Worm (Caenorhabditis elegans) whole organism, L2 larva: ENCODE results near the gene srsx-19.

Experiments used
- F13H6.1 ChIP-seq: sonication (generic microtip); optimal IDR thresholded peaks from 2 replicates; lab custom pipeline; 2016; ENCODE audit warnings: missing genetic modification characterization, missing compliant biosample characterization
- ama-1 ChIP-seq: fragments of 150-350 bp; optimal IDR thresholded peaks from 2 replicates; lab custom pipeline; 2018; ENCODE audit warnings: inconsistent platforms
- ceh-82 ChIP-seq: fragments of 150-350 bp; optimal IDR thresholded peaks from 2 replicates; lab custom pipeline; 2014; ENCODE audit warnings: missing biosample characterization, missing genetic modification characterization
- elt-1 ChIP-seq: fragments of 150-350 bp; optimal IDR thresholded peaks from 2 replicates; lab custom pipeline; 2014; ENCODE audit warnings: missing biosample characterization, missing genetic modification characterization
- fos-1 ChIP-seq: fragments of 150-350 bp; optimal IDR thresholded peaks from 2 replicates; lab custom pipeline; 2014; ENCODE audit warnings: missing biosample characterization, missing genetic modification characterization
- lin-11 ChIP-seq: fragments of 150-350 bp; sonication (generic microtip); optimal IDR thresholded peaks from 2 replicates; lab custom pipeline; 2014; ENCODE audit warnings: missing biosample characterization, missing genetic modification characterization, inconsistent platforms, mixed read lengths
- lin-13 ChIP-seq: fragments of 150-350 bp; optimal IDR thresholded peaks from 2 replicates; lab custom pipeline; 2014; ENCODE audit warnings: missing biosample characterization, missing genetic modification reagents, missing genetic modification characterization
- nhr-25 ChIP-seq: fragments of 150-350 bp; sonication (generic microtip); optimal IDR thresholded peaks from 3 replicates; lab custom pipeline; 2014; ENCODE audit warnings: missing biosample characterization, missing genetic modification characterization
- nhr-6 ChIP-seq: fragments of 150-350 bp; optimal IDR thresholded peaks from 2 replicates; lab custom pipeline; 2014; ENCODE audit warnings: missing biosample characterization, missing genetic modification characterization
- nhr-77 ChIP-seq: fragments of 150-350 bp; optimal IDR thresholded peaks from 2 replicates; lab custom pipeline; 2014; ENCODE audit warnings: missing biosample characterization, missing genetic modification characterization
- unc-62 ChIP-seq: fragments of 150-350 bp; optimal IDR thresholded peaks from 2 replicates; lab custom pipeline; 2014; ENCODE audit warnings: missing biosample characterization, missing genetic modification reagents, missing genetic modification characterization

DNA sequence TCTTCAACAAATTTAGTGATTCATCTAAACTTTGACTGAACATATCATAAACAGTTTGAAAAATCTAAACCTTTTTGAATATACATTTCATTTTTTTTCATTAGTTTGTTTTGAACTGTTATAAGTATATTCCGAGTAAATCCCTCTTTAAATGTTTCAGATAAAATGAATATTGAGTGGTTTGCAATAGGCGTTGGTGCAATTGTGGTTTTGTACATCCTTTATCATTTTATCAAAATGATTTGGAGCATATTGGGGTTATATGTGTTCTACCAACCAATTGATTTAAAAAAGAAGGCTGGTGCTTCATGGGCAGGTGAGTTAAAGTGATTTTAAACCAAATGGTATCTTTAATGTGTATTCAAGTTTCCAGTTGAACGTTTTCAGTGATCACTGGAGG is 17.0 kb downstream of the srsx-19 start, which contains the start of gene stdh-3:
- TF ChIP-seq ceh-82 (tag; lab: Kevin White, UChicago) = no peak
- TF ChIP-seq unc-62 (GFP tag; lab: Kevin White, UChicago) = no peak
- TF ChIP-seq lin-13 (GFP tag; lab: Kevin White, UChicago) = no peak
- no peak for TF ChIP-seq ama-1
- no peak for TF ChIP-seq nhr-77 (tag; lab: Kevin White, UChicago)
- no peak for TF ChIP-seq F13H6.1 (tag; lab: Kevin White, UChicago)
- no peak for TF ChIP-seq nhr-6 (tag; lab: Kevin White, UChicago)
- no peak for TF ChIP-seq nhr-25
- TF ChIP-seq lin-11 (tag; lab: Kevin White, UChicago) = no peak
- TF ChIP-seq elt-1 = no peak
- no peak for TF ChIP-seq fos-1 (tag; lab: Kevin White, UChicago)
